Fruit fly (Drosophila melanogaster): ENCODE results near the gene CG17440.

CG17440 gene

DNA sequence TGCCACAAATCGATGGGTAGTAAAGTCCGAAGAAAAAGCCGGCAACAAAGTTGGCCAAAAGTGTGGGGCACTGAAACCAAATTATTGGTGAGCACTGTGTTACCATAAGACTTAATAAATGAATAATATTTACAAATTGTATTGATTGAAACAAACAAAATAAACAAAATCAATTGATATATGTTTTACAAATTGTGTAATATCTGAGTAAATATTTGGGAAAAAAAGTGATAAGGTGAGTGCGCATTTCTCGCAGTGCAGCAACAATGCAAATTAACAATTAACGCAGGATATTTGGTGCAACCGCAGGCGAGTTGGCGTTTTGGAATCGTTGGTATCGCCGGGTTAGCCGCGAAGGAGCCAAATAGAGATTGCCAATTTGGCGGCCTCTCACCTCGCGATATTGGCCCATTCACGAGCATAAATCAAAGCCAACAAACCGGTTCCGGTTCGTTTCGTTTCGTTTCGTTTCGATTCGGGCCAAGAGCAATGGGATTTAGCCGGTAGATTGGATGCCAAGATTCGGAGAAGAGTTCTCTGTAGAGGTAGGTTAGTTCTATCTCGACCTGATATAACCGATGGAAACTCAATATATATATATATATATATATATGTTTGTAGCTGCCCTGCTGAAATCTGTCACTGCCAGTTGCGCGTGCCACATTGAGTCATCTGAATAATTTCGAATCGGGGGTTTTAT is 40.4 kb upstream of the CG17440 start:
- TF ChIP-seq Fer3 (tag; optimal IDR thresholded peaks at IDR 0.05) (no peak), Dp (GFP tag; optimal IDR thresholded peaks at IDR 0.05) (no peak), Dek (tag; optimal IDR thresholded peaks at IDR 0.05) (no peak), Deaf1 (tag; optimal IDR thresholded peaks at IDR 0.05) (peak; percentile 66), zen (tag; optimal IDR thresholded peaks at IDR 0.05) (no peak), pfk (GFP tag; optimal IDR thresholded peaks at IDR 0.05) (peak; percentile 78), CG6813 (GFP tag; optimal IDR thresholded peaks at IDR 0.05) (no peak), Ptx1 (GFP tag; IDR thresholded peaks at IDR 0.05) (peak; percentile 43), Hr78 (GFP tag; optimal IDR thresholded peaks at IDR 0.05) (no peak), CG13894 (tag; optimal IDR thresholded peaks at IDR 0.05) (peak; percentile 75), maf-S (GFP tag; optimal IDR thresholded peaks at IDR 0.05) (no peak), CG17385 (GFP tag; optimal IDR thresholded peaks at IDR 0.05) (no peak), CG4424 (GFP tag; optimal IDR thresholded peaks at IDR 0.05) (no peak), nau (GFP tag; optimal IDR thresholded peaks at IDR 0.05) (no peak), Hr39 (optimal IDR thresholded peaks at IDR 0.05) (no peak), chn (GFP tag; optimal IDR thresholded peaks at IDR 0.05) (no peak), z (GFP tag; IDR thresholded peaks at IDR 0.05) (no peak), gem (tag; optimal IDR thresholded peaks at IDR 0.05) (peak; percentile 13), trh (GFP tag; optimal IDR thresholded peaks at IDR 0.05) (no peak), CrebB (tag; optimal IDR thresholded peaks at IDR 0.05) (no peak), Ets65A (GFP tag) (peak; percentile 71), dpn (GFP tag; optimal IDR thresholded peaks at IDR 0.05) (no peak), CG30431 (GFP tag; optimal IDR thresholded peaks at IDR 0.05) (no peak), row (GFP tag; IDR thresholded peaks at IDR 0.05) (0 out of 3 replicates have a peak, but pooled peaks have one; percentile 12), fru (optimal IDR thresholded peaks at IDR 0.05) (no peak), CG9609 (GFP tag; optimal IDR thresholded peaks at IDR 0.05) (no peak)

DNA sequence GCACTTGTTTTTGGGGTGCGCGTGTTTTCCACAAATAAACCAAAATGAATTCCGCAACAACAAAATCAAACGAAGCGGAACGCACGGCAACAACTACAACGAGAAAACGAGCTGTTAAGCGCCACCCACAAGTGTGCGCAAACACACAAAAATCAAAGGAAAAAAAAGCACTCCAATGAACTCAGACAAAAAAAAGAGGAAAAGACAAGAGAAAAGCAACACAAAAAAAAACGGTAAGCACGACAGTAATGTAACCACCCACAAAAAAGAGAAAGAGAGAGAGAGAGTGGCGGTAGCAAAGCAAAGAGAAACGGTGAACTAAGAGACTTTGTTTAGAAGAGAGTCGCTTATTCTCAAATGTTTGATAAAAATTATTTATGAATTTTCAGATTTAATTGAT is 36.0 kb upstream of the CG17440 start:
- TF ChIP-seq sd (tag; optimal IDR thresholded peaks at IDR 0.05): no peak
- TF ChIP-seq bsh (GFP tag; optimal IDR thresholded peaks at IDR 0.05): peak in 1 of 2 experiments; percentile 91
- peak; percentile 8 for TF ChIP-seq lbe (GFP tag; optimal IDR thresholded peaks at IDR 0.05)
- peak; percentile 95 for TF ChIP-seq Nf-YC (tag; optimal IDR thresholded peaks at IDR 0.05)
- peak; percentile 63 for TF ChIP-seq Deaf1 (tag; optimal IDR thresholded peaks at IDR 0.05)
- TF ChIP-seq corto (GFP tag; optimal IDR thresholded peaks at IDR 0.05): peak; percentile 13
- peak; percentile 96 for TF ChIP-seq CG3163 (GFP tag; optimal IDR thresholded peaks at IDR 0.05)
- peak; percentile 3 for TF ChIP-seq Jarid2 (GFP tag; optimal IDR thresholded peaks at IDR 0.05)
- no peak for TF ChIP-seq fd64A (GFP tag; optimal IDR thresholded peaks at IDR 0.05)
- TF ChIP-seq gcm2 (GFP tag; optimal IDR thresholded peaks at IDR 0.05): no peak
- peak; percentile 79 for TF ChIP-seq sqz (GFP tag; optimal IDR thresholded peaks at IDR 0.05)
- TF ChIP-seq Trl (optimal IDR thresholded peaks at IDR 0.05): peak; percentile 82 to 98
- TF ChIP-seq Trl (GFP tag; optimal IDR thresholded peaks at IDR 0.05): no peak
- peak; percentile 93 for TF ChIP-seq Nf-YB (GFP tag; optimal IDR thresholded peaks at IDR 0.05)
- peak; percentile 97 for TF ChIP-seq nom (GFP tag; optimal IDR thresholded peaks at IDR 0.05)
- TF ChIP-seq CG4854 (GFP tag; optimal IDR thresholded peaks at IDR 0.05): no peak
- TF ChIP-seq chinmo (GFP tag; IDR thresholded peaks at IDR 0.05; ENCODE audit: partially characterized antibody): 0 out of 4 replicates have a peak, but pooled peaks have one; percentile 16
- TF ChIP-seq CG13287 (GFP tag; IDR thresholded peaks at IDR 0.05; ENCODE audit: partially characterized antibody): 0 out of 2 replicates have a peak, but pooled peaks have one; percentile 20
- TF ChIP-seq Drgx (GFP tag; IDR thresholded peaks at IDR 0.05): peak; percentile 98
- TF ChIP-seq unc-4 (GFP tag; IDR thresholded peaks at IDR 0.05; ENCODE audit: partially characterized antibody): 0 out of 2 replicates have a peak, but pooled peaks have one; percentile 20
- TF ChIP-seq yki (optimal IDR thresholded peaks at IDR 0.05): peak; percentile 34
